Fruit fly (Drosophila melanogaster) whole organism, adult: Measurements from ENCODE around the gene CG10516.

Experiments used
- CG11617 ChIP-seq: fragments of 200-800 bp; sonication (Bioruptor generic); optimal IDR thresholded peaks from 2 replicates; lab custom pipeline; 2017; ENCODE audit warnings: mild to moderate bottlenecking, missing biosample characterization, missing genetic modification reagents, missing genetic modification characterization
- CG12768 ChIP-seq: fragments of 200-800 bp; sonication (Bioruptor generic); optimal IDR thresholded peaks from 2 replicates; lab custom pipeline; 2017; ENCODE audit warnings: missing biosample characterization, missing genetic modification characterization, mild to moderate bottlenecking, moderate library complexity, missing genetic modification reagents
- CG14711 ChIP-seq: fragments of 200-800 bp; sonication (Bioruptor generic); optimal IDR thresholded peaks from 2 replicates; lab custom pipeline; 2018; ENCODE audit warnings: missing biosample characterization, mild to moderate bottlenecking, missing genetic modification characterization, moderate library complexity
- CG1620 ChIP-seq: fragments of 200-800 bp; sonication (Bioruptor generic); optimal IDR thresholded peaks from 2 replicates; lab custom pipeline; 2016; ENCODE audit warnings: missing biosample characterization, missing genetic modification characterization
- CG33017 ChIP-seq: fragments of 200-800 bp; sonication (Bioruptor generic); optimal IDR thresholded peaks from 2 replicates; lab custom pipeline; 2018; ENCODE audit warnings: missing biosample characterization, mild to moderate bottlenecking, missing genetic modification characterization, moderate library complexity
- CG5204 ChIP-seq: fragments of 200-800 bp; sonication (Bioruptor generic); optimal IDR thresholded peaks from 2 replicates; lab custom pipeline; 2016; ENCODE audit warnings: missing biosample characterization, missing genetic modification characterization
- CG7045 ChIP-seq: fragments of 200-800 bp; sonication (Bioruptor generic); optimal IDR thresholded peaks from 2 replicates; lab custom pipeline; 2017; ENCODE audit warnings: missing biosample characterization, mild to moderate bottlenecking, missing genetic modification characterization
- CG7101 ChIP-seq: fragments of 200-800 bp; sonication (Bioruptor generic); optimal IDR thresholded peaks from 2 replicates; lab custom pipeline; 2018; ENCODE audit warnings: missing biosample characterization, mild to moderate bottlenecking, missing genetic modification characterization, moderate library complexity
- Clk ChIP-seq: fragments of 200-800 bp; sonication (Bioruptor generic); optimal IDR thresholded peaks from 2 replicates; lab custom pipeline; 2017; ENCODE audit warnings: missing biosample characterization, missing genetic modification characterization
- Crg-1 ChIP-seq: fragments of 200-800 bp; sonication (Bioruptor generic); optimal IDR thresholded peaks from 2 replicates; lab custom pipeline; 2016; ENCODE audit warnings: missing biosample characterization, missing genetic modification characterization
- Hr96 ChIP-seq: fragments of 200-800 bp; sonication (Bioruptor generic); optimal IDR thresholded peaks from 2 replicates; lab custom pipeline; 2016; ENCODE audit warnings: missing biosample characterization, missing genetic modification characterization
- Mnt ChIP-seq: fragments of 200-800 bp; sonication (Bioruptor generic); optimal IDR thresholded peaks from 2 replicates; lab custom pipeline; 2016; ENCODE audit warnings: missing biosample characterization, mild to moderate bottlenecking, missing genetic modification characterization
- bab1 ChIP-seq: fragments of 200-800 bp; sonication (Bioruptor generic); optimal IDR thresholded peaks from 3 replicates; lab custom pipeline; 2019; ENCODE audit warnings: missing biosample characterization, mild to moderate bottlenecking, missing genetic modification characterization, moderate library complexity
- cic ChIP-seq: fragments of 200-800 bp; sonication (Bioruptor generic); optimal IDR thresholded peaks from 2 replicates; lab custom pipeline; 2017; ENCODE audit warnings: missing biosample characterization, mild to moderate bottlenecking, missing genetic modification characterization, moderate library complexity
- cnc ChIP-seq, 2 experiments: fragments of >200 bp; optimal IDR thresholded peaks; 2 replicates each; lab custom pipeline; 2017
- ovo ChIP-seq: fragments of 200-800 bp; sonication (Bioruptor generic); optimal IDR thresholded peaks from 2 replicates; lab custom pipeline; 2016; ENCODE audit warnings: missing biosample characterization, missing genetic modification characterization
- pad ChIP-seq: fragments of 200-800 bp; sonication (Bioruptor generic); optimal IDR thresholded peaks from 3 replicates; lab custom pipeline; 2017; ENCODE audit warnings: missing biosample characterization, missing genetic modification characterization, mild to moderate bottlenecking, moderate library complexity, missing genetic modification reagents
- tj ChIP-seq: fragments of 200-800 bp; sonication (Bioruptor generic); optimal IDR thresholded peaks from 3 replicates; lab custom pipeline; 2017; ENCODE audit warnings: missing biosample characterization, mild to moderate bottlenecking, missing genetic modification characterization, moderate library complexity
- toe ChIP-seq: fragments of 200-800 bp; sonication (Bioruptor generic); optimal IDR thresholded peaks from 2 replicates; lab custom pipeline; 2016; ENCODE audit warnings: missing biosample characterization, missing genetic modification characterization

The CG10516 gene

DNA sequence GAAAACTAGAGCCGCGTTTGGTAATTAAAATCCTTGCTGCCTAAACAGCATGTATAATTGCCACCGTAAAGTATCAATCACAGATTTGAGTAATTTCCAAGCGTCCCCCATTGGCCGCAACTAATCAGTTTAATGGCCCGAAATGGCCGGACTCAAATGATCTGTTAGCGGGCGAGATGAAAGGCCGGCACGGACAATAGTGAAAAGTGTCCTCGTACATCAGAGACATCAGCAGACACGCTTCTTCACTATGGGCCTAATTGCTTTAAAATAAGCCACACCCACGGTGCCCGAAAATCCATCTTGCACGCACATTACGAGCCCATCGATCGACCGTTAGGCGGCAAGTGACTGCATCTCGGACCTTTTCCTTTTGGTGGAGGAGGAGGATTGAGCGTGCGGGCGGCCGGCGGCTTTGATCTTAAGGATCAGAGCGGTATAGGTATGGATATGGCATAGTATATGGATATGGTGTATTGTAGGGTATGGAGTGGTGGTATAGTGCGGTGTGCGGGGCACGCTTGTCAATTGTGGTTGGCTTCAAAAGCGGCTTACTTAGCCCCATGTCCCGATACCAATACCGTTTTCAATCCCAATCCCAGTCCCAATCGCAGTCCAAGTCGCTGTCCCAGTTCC is 44.4 kb downstream of the CG10516 start:
- TF ChIP-seq ovo (GFP tag; lab: Kevin White, UChicago) (no peak), Crg-1 (GFP tag; lab: Kevin White, UChicago) (no peak), CG1620 (GFP tag; lab: Kevin White, UChicago) (no peak), CG5204 (GFP tag; lab: Kevin White, UChicago) (no peak), bab1 (GFP tag; lab: Kevin White, UChicago) (no peak), CG12768 (no peak), Mnt (GFP tag; lab: Kevin White, UChicago) (no peak), tj (GFP tag; lab: Kevin White, UChicago) (no peak), CG7101 (tag; lab: Kevin White, UChicago) (no peak), Clk (no peak), CG7045 (GFP tag; lab: Kevin White, UChicago) (no peak), cic (GFP tag; lab: Kevin White, UChicago) (no peak), CG11617 (GFP tag; lab: Kevin White, UChicago) (no peak)

dm6 chr3L:16013198-16013982 is 45.4 kb downstream of the CG10516 start:
- TF ChIP-seq Hr96 (GFP tag; lab: Kevin White, UChicago) (no peak), toe (GFP tag; lab: Kevin White, UChicago) (no peak), CG11617 (GFP tag; lab: Kevin White, UChicago) (no peak)

DNA sequence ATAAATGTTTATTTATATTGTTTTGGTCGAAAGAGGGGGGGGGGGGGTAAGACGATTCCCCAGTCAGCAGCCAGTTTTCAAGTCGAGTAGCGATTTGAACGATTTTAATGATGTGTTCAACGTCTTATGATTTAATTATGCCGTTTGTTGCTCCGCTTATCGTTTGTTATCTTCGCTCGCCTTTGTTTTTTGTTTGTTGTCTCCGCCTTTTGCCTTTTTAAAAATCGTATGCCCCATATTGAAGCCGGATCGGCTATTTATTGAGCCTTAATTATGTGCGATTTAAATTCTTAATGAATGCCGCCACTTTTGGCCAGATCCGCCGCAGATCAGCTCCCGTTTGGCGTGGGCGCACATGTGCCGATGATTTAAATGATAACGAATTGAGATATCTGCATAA is 46.5 kb downstream of the CG10516 start:
- TF ChIP-seq CG33017 (tag; lab: Kevin White, UChicago): no peak
- no peak for TF ChIP-seq CG5204 (GFP tag; lab: Kevin White, UChicago)
- TF ChIP-seq CG1620 (GFP tag; lab: Kevin White, UChicago): no peak
- no peak for TF ChIP-seq Crg-1 (GFP tag; lab: Kevin White, UChicago)
- no peak for TF ChIP-seq toe (GFP tag; lab: Kevin White, UChicago)
- no peak for TF ChIP-seq tj (GFP tag; lab: Kevin White, UChicago)

DNA sequence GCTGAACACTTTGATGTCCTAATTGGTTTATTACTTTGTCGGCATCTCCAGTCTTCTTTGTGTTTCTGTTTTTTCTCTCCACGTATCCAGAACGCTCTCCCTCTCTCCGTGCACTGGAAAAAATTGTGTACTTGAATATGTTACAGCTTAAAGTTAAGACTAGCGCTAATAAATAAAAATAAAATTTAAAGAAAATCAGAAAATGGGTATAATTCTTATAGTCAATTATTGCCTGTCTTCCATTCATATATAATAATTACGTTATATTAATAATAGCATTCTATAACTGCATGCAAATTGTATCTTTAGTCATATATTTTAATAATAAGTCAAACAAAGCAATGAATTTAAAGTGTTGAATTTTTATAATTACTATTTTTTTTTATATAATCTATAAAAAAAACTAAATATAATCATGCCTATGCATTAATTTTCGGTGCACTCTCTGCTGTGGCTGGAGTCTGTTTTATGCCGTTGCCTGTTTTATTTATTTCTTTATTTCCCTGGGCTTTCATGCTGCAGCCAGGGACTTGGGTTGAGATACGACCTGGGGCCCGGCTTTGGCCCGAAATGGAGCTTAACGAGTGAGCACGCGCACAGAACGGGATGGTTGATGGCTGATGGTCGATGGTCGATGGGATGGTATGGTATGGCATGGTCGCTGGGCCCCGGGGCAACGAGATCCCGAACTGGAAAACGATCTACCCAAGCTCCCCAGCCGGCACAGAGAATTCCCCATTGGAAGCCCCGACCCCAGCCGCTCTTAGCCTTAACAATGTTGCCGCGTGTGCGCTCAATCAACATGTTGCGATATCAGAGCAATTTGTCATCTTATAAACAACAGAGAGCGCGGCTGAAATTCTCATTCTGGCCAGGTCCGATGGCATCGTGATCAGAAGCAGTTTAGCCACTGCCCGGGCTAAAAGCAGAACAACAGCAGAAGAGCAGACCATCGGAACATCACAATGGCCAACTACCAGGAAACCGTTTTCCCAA is 48.1 kb downstream of the CG10516 start:
- no peak for TF ChIP-seq CG5204 (GFP tag; lab: Kevin White, UChicago)
- no peak for TF ChIP-seq Clk
- no peak for TF ChIP-seq Crg-1 (GFP tag; lab: Kevin White, UChicago)
- no peak for TF ChIP-seq CG14711
- TF ChIP-seq CG7045 (GFP tag; lab: Kevin White, UChicago): no peak
- no peak for TF ChIP-seq ovo (GFP tag; lab: Kevin White, UChicago)
- no peak for TF ChIP-seq CG1620 (GFP tag; lab: Kevin White, UChicago)

dm6 chr3L:16016911-16017310 is 48.9 kb downstream of the CG10516 start:
- no peak for TF ChIP-seq CG33017 (tag; lab: Kevin White, UChicago)

- TF ChIP-seq CG7101 (tag; lab: Kevin White, UChicago) (no peak), Crg-1 (GFP tag; lab: Kevin White, UChicago) (no peak), CG1620 (GFP tag; lab: Kevin White, UChicago) (no peak), Mnt (GFP tag; lab: Kevin White, UChicago) (no peak), tj (GFP tag; lab: Kevin White, UChicago) (no peak), CG7045 (GFP tag; lab: Kevin White, UChicago) (no peak), pad (GFP tag; lab: Kevin White, UChicago) (no peak), cnc (optimal IDR thresholded peaks at IDR 0.05; lab: Kevin White, UChicago) (no peak), toe (GFP tag; lab: Kevin White, UChicago) (no peak), CG14711 (no peak), Hr96 (GFP tag; lab: Kevin White, UChicago) (no peak)
Measured at dm6 chr3L:16017528-16018250, 49.7 kb downstream of the CG10516 start.
